Fruit fly (Drosophila melanogaster) whole organism, embryonic: ENCODE measurements around the gene CG31675.

Experiments
- CG1024 ChIP-seq: fragments of 200-800 bp; sonication (Bioruptor generic); IDR thresholded peaks from 2 replicates; pipeline ENCODE4 v1.3.6; 2022; ENCODE audit warnings: missing biosample characterization, missing genetic modification characterization
- CG10267 ChIP-seq: fragments of 200-800 bp; sonication (Bioruptor generic); optimal IDR thresholded peaks from 2 replicates; lab custom pipeline; 2018; ENCODE audit warnings: missing biosample characterization, mild to moderate bottlenecking, missing genetic modification characterization, moderate library complexity
- CG10565 ChIP-seq: fragments of 200-800 bp; sonication (Bioruptor generic); optimal IDR thresholded peaks from 3 replicates; lab custom pipeline; 2016; ENCODE audit warnings: missing biosample characterization, mild to moderate bottlenecking, missing genetic modification characterization
- CG11398 ChIP-seq: fragments of 200-800 bp; sonication (Bioruptor generic); optimal IDR thresholded peaks from 2 replicates; lab custom pipeline; 2016; ENCODE audit warnings: missing biosample characterization, missing genetic modification characterization
- CG11456 ChIP-seq: fragments of 200-800 bp; sonication (Bioruptor generic); IDR thresholded peaks from 3 replicates; pipeline ENCODE4 v1.3.6; 2022; ENCODE audit warnings: missing biosample characterization, missing genetic modification characterization
- CG11723 ChIP-seq: fragments of 200-800 bp; sonication (Bioruptor generic); optimal IDR thresholded peaks from 2 replicates; lab custom pipeline; 2017; ENCODE audit warnings: missing biosample characterization, mild to moderate bottlenecking, missing genetic modification characterization
- CG15696 ChIP-seq: fragments of 200-800 bp; sonication (Bioruptor generic); optimal IDR thresholded peaks from 2 replicates; lab custom pipeline; 2019; ENCODE audit warnings: missing biosample characterization, mild to moderate bottlenecking, missing genetic modification characterization, moderate library complexity
- CG16779 ChIP-seq: fragments of 200-800 bp; sonication (Bioruptor generic); IDR thresholded peaks from 2 replicates; pipeline ENCODE4 v1.3.6; 2022; ENCODE audit warnings: missing biosample characterization, missing genetic modification characterization
- CG16813 ChIP-seq: fragments of 200-800 bp; sonication (Bioruptor generic); IDR thresholded peaks from 3 replicates; pipeline ENCODE4 v1.3.6; 2022; ENCODE audit warnings: missing biosample characterization, missing genetic modification characterization; ENCODE audit not compliant: partially characterized antibody
- CG17568 ChIP-seq: fragments of 200-800 bp; sonication (Bioruptor generic); optimal IDR thresholded peaks from 2 replicates; lab custom pipeline; 2018; ENCODE audit warnings: missing biosample characterization, mild to moderate bottlenecking, missing genetic modification characterization, moderate library complexity
- CG3163 ChIP-seq: fragments of 200-800 bp; sonication (Bioruptor generic); optimal IDR thresholded peaks from 3 replicates; lab custom pipeline; 2016; ENCODE audit warnings: missing biosample characterization, missing genetic modification characterization
- CG6254 ChIP-seq: fragments of 200-800 bp; sonication (Bioruptor generic); optimal IDR thresholded peaks from 3 replicates; lab custom pipeline; 2017; ENCODE audit warnings: mild to moderate bottlenecking, missing biosample characterization, missing genetic modification reagents, missing genetic modification characterization
- CG6272 ChIP-seq: fragments of 200-800 bp; sonication (Bioruptor generic); IDR thresholded peaks from 2 replicates; pipeline ENCODE4 v1.3.6; 2022; ENCODE audit warnings: missing biosample characterization, missing genetic modification characterization
- CG8281 ChIP-seq: fragments of 200-800 bp; sonication (Bioruptor generic); optimal IDR thresholded peaks from 2 replicates; lab custom pipeline; 2018; ENCODE audit warnings: missing biosample characterization, mild to moderate bottlenecking, missing genetic modification characterization, moderate library complexity
- CG8924 ChIP-seq: fragments of 200-800 bp; optimal IDR thresholded peaks from 3 replicates; lab custom pipeline; 2019; ENCODE audit warnings: missing biosample characterization, mild to moderate bottlenecking, missing genetic modification characterization, moderate library complexity
- CG8944 ChIP-seq: fragments of 200-800 bp; sonication (Bioruptor generic); optimal IDR thresholded peaks from 3 replicates; lab custom pipeline; 2016; ENCODE audit warnings: missing biosample characterization, missing genetic modification characterization
- CG9797 ChIP-seq: fragments of 200-800 bp; sonication (Bioruptor generic); optimal IDR thresholded peaks from 3 replicates; lab custom pipeline; 2018; ENCODE audit warnings: missing biosample characterization, mild to moderate bottlenecking, missing genetic modification characterization
- Camta ChIP-seq: fragments of 200-800 bp; sonication (Bioruptor generic); optimal IDR thresholded peaks from 2 replicates; lab custom pipeline; 2016; ENCODE audit warnings: missing biosample characterization, missing genetic modification characterization
- Dip3 ChIP-seq: fragments of 200-800 bp; sonication (Bioruptor generic); optimal IDR thresholded peaks from 3 replicates; lab custom pipeline; 2016; ENCODE audit warnings: missing biosample characterization, missing genetic modification characterization
- ERR ChIP-seq: fragments of 200-800 bp; sonication (Bioruptor generic); optimal IDR thresholded peaks from 2 replicates; lab custom pipeline; 2016; ENCODE audit warnings: missing biosample characterization, missing genetic modification characterization
- GATAe ChIP-seq: fragments of 200-800 bp; sonication (Bioruptor generic); conservative IDR thresholded peaks from 2 replicates; pipeline ENCODE4 v1.3.6; 2022; ENCODE audit warnings: missing biosample characterization, missing genetic modification characterization
- Hand ChIP-seq: fragments of 200-800 bp; sonication (Bioruptor generic); optimal IDR thresholded peaks from 2 replicates; lab custom pipeline; 2017; ENCODE audit warnings: mild to moderate bottlenecking, missing biosample characterization, missing genetic modification reagents, missing genetic modification characterization
- HmgD ChIP-seq: fragments of 200-800 bp; sonication (Bioruptor generic); optimal IDR thresholded peaks from 3 replicates; lab custom pipeline; 2016; ENCODE audit warnings: missing biosample characterization, missing genetic modification characterization
- Hr3 ChIP-seq: fragments of 200-800 bp; sonication (Bioruptor generic); optimal IDR thresholded peaks from 3 replicates; lab custom pipeline; 2016; ENCODE audit warnings: missing biosample characterization, missing genetic modification characterization
- NC2α ChIP-seq: fragments of 200-800 bp; sonication (Bioruptor generic); optimal IDR thresholded peaks from 2 replicates; lab custom pipeline; 2016; ENCODE audit warnings: missing biosample characterization, missing genetic modification characterization
- Oaz ChIP-seq: fragments of 200-800 bp; sonication (Bioruptor generic); IDR thresholded peaks from 2 replicates; pipeline ENCODE4 v1.3.6; 2022; ENCODE audit warnings: missing biosample characterization, missing genetic modification characterization
- Sin3A ChIP-seq: fragments of >200 bp; optimal IDR thresholded peaks from 2 replicates; lab custom pipeline; 2018
- Trl ChIP-seq, 3 experiments: fragments of >200 bp in 2 of 3; fragments of 200-800 bp in 1 of 3; sonication (Bioruptor generic) in 1 of 3; optimal IDR thresholded peaks; 2 replicates in 1 of 3; 3 replicates in 2 of 3; lab custom pipeline; 2016 to 2017; ENCODE audit warnings: missing biosample characterization in 1 of 3, missing genetic modification characterization in 1 of 3
- abd-A ChIP-seq: fragments of 200-800 bp; sonication (Bioruptor generic); optimal IDR thresholded peaks from 3 replicates; lab custom pipeline; 2019; ENCODE audit warnings: missing biosample characterization, mild to moderate bottlenecking, missing genetic modification characterization, moderate library complexity
- chif ChIP-seq, 2 experiments: fragments of 200-800 bp; sonication (Bioruptor generic); optimal IDR thresholded peaks; 3 replicates each; lab custom pipeline; 2016; ENCODE audit warnings: missing biosample characterization in 2 of 2, missing genetic modification characterization in 2 of 2
- chinmo ChIP-seq: fragments of 200-800 bp; sonication (Bioruptor generic); IDR thresholded peaks from 4 replicates; pipeline ENCODE4 v1.3.6; 2022; ENCODE audit warnings: missing biosample characterization, missing genetic modification characterization; ENCODE audit not compliant: partially characterized antibody
- chm ChIP-seq: fragments of 200-800 bp; sonication (Bioruptor generic); IDR thresholded peaks from 2 replicates; pipeline ENCODE4 v1.3.6; 2022; ENCODE audit warnings: missing biosample characterization, missing genetic modification characterization
- cwo ChIP-seq: fragments of 200-800 bp; sonication (Bioruptor generic); optimal IDR thresholded peaks from 3 replicates; lab custom pipeline; 2017; ENCODE audit warnings: missing biosample characterization, missing genetic modification characterization, mild to moderate bottlenecking, moderate library complexity, missing genetic modification reagents
- dmrt11E ChIP-seq: fragments of 200-800 bp; sonication (Bioruptor generic); optimal IDR thresholded peaks from 3 replicates; lab custom pipeline; 2018; ENCODE audit warnings: missing biosample characterization, mild to moderate bottlenecking, missing genetic modification characterization, moderate library complexity
- eyg ChIP-seq: fragments of 200-800 bp; sonication (Bioruptor generic); optimal IDR thresholded peaks from 3 replicates; lab custom pipeline; 2016; ENCODE audit warnings: missing biosample characterization, missing genetic modification characterization
- ftz-f1 ChIP-seq: fragments of 200-800 bp; sonication (Bioruptor generic); optimal IDR thresholded peaks from 2 replicates; lab custom pipeline; 2016; ENCODE audit warnings: missing biosample characterization, missing genetic modification characterization
- fu2 ChIP-seq: fragments of 200-800 bp; sonication (Bioruptor generic); optimal IDR thresholded peaks from 2 replicates; lab custom pipeline; 2016; ENCODE audit warnings: missing biosample characterization, missing genetic modification characterization
- gem ChIP-seq: fragments of 200-800 bp; sonication (Bioruptor generic); optimal IDR thresholded peaks from 2 replicates; lab custom pipeline; 2019; ENCODE audit warnings: missing biosample characterization, mild to moderate bottlenecking, missing genetic modification characterization, moderate library complexity
- grau ChIP-seq: fragments of 200-800 bp; optimal IDR thresholded peaks from 3 replicates; lab custom pipeline; 2019; ENCODE audit warnings: missing biosample characterization, mild to moderate bottlenecking, missing genetic modification characterization, moderate library complexity
- lab ChIP-seq: fragments of 200-800 bp; sonication (Bioruptor generic); optimal IDR thresholded peaks from 3 replicates; lab custom pipeline; 2017; ENCODE audit warnings: missing biosample characterization, missing genetic modification characterization, mild to moderate bottlenecking, moderate library complexity, missing genetic modification reagents
- onecut ChIP-seq: fragments of 200-800 bp; sonication (Bioruptor generic); IDR thresholded peaks from 2 replicates; pipeline ENCODE4 v1.3.6; 2022; ENCODE audit warnings: missing biosample characterization, missing genetic modification characterization
- prd ChIP-seq, 3 experiments: fragments of >200 bp in 2 of 3; fragments of 200-800 bp in 1 of 3; sonication (Bioruptor generic) in 1 of 3; optimal IDR thresholded peaks in 2 of 3; IDR thresholded peaks in 1 of 3; 2 replicates in 2 of 3; 3 replicates in 1 of 3; pipeline versions ENCODE4 v1.3.6 to Lab custom; 2017 to 2022; ENCODE audit warnings: missing biosample characterization in 1 of 3, missing genetic modification characterization in 1 of 3
- ro ChIP-seq: fragments of 200-800 bp; sonication (Bioruptor generic); IDR thresholded peaks from 2 replicates; pipeline ENCODE4 v1.3.6; 2022; ENCODE audit warnings: missing biosample characterization, missing genetic modification characterization
- schlank ChIP-seq: fragments of 200-800 bp; sonication (Bioruptor generic); optimal IDR thresholded peaks from 2 replicates; lab custom pipeline; 2018; ENCODE audit warnings: missing biosample characterization, mild to moderate bottlenecking, missing genetic modification characterization
- scrt ChIP-seq: fragments of 200-800 bp; sonication (Bioruptor generic); optimal IDR thresholded peaks from 2 replicates; lab custom pipeline; 2018; ENCODE audit warnings: missing biosample characterization, mild to moderate bottlenecking, missing genetic modification characterization, moderate library complexity
- sd ChIP-seq: fragments of 200-800 bp; sonication (Bioruptor generic); optimal IDR thresholded peaks from 3 replicates; lab custom pipeline; 2018; ENCODE audit warnings: missing biosample characterization, mild to moderate bottlenecking, missing genetic modification characterization, moderate library complexity
- sug ChIP-seq: fragments of 200-800 bp; optimal IDR thresholded peaks from 2 replicates; lab custom pipeline; 2019; ENCODE audit warnings: missing biosample characterization, mild to moderate bottlenecking, missing genetic modification characterization, moderate library complexity
- tll ChIP-seq, 2 experiments: fragments of 200-800 bp in 1 of 2; fragments of >200 bp in 1 of 2; sonication (Bioruptor generic) in 1 of 2; optimal IDR thresholded peaks; 2 replicates each; lab custom pipeline; 2017 to 2019; ENCODE audit warnings: missing biosample characterization in 2 of 2, missing genetic modification characterization in 2 of 2, mild to moderate bottlenecking in 1 of 2, moderate library complexity in 1 of 2
- zen ChIP-seq: fragments of 200-800 bp; sonication (Bioruptor generic); optimal IDR thresholded peaks from 3 replicates; lab custom pipeline; 2018; ENCODE audit warnings: missing biosample characterization, mild to moderate bottlenecking, missing genetic modification characterization, moderate library complexity

CG31675 gene

DNA sequence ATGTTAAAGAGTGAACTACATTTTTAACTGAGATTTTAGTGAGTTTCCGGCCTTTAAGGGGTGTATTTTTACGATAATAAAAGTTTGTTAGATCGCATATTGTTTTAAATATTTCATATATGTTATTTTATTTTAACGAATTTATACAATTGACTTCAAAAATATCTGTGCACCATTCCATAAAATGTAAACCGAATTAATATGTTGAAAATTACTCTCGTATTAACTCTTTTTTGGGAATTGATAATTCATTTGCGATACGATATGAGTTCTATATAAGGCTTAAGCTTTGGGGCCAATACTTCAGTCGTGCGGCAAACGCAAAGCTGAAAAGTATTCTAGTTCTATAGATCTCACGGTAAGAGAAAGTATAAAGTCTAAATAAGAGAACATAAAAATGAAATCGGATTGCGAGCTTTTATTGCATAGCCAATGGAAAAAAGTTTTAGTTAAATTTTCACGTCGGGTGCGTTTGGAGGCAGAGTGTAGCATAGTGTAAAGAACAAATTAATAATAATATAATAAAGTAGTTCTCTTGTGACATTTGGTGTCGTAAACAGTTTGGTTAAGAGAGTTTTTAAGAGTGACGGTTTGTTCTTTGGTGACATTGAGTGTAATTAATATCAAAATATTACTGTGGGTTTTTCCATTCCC lies 43.3 kb upstream of the CG31675 start:
- TF ChIP-seq Trl (optimal IDR thresholded peaks at IDR 0.05; lab: Kevin White, UChicago), result peak; percentile 23 to 61
- TF ChIP-seq Trl (GFP tag; optimal IDR thresholded peaks at IDR 0.05; lab: Kevin White, UChicago), result no peak
- TF ChIP-seq scrt (GFP tag; lab: Kevin White, UChicago), result no peak
- TF ChIP-seq Camta (GFP tag; lab: Kevin White, UChicago), result no peak
- TF ChIP-seq Hand (GFP tag; lab: Kevin White, UChicago), result no peak
- no peak for TF ChIP-seq CG9797 (GFP tag; lab: Kevin White, UChicago)
- TF ChIP-seq CG11723 (GFP tag; lab: Kevin White, UChicago), result no peak
- TF ChIP-seq CG6272 (GFP tag; lab: Robert Waterston, UW), result no peak
- TF ChIP-seq prd (optimal IDR thresholded peaks at IDR 0.05; lab: Kevin White, UChicago), result no peak
- no peak for TF ChIP-seq prd (GFP tag; IDR thresholded peaks at IDR 0.05; lab: Robert Waterston, UW)
- no peak for TF ChIP-seq schlank (tag; lab: Kevin White, UChicago)
- no peak for TF ChIP-seq ERR
- no peak for TF ChIP-seq abd-A (tag; lab: Kevin White, UChicago)
- TF ChIP-seq CG16779 (GFP tag; lab: Robert Waterston, UW), result no peak
- no peak for TF ChIP-seq HmgD (GFP tag; lab: Kevin White, UChicago)
- TF ChIP-seq onecut (GFP tag; lab: Robert Waterston, UW), result no peak
- no peak for TF ChIP-seq CG11456 (GFP tag; lab: Robert Waterston, UW)
- peak; percentile 4 for TF ChIP-seq gem (tag; lab: Kevin White, UChicago)
- TF ChIP-seq eyg (GFP tag; lab: Kevin White, UChicago), result no peak
- TF ChIP-seq CG15696 (tag; lab: Kevin White, UChicago), result no peak
- no peak for TF ChIP-seq CG8281 (tag; lab: Kevin White, UChicago)
- no peak for TF ChIP-seq CG10565 (GFP tag; lab: Kevin White, UChicago)
- TF ChIP-seq NC2α (GFP tag; lab: Kevin White, UChicago), result no peak
- no peak for TF ChIP-seq CG10267 (tag; lab: Kevin White, UChicago)
- TF ChIP-seq Oaz, result no peak
- TF ChIP-seq sug (tag; lab: Kevin White, UChicago), result peak; percentile 7
- no peak for TF ChIP-seq ftz-f1 (GFP tag; lab: Kevin White, UChicago)
- no peak for TF ChIP-seq fu2 (GFP tag; lab: Kevin White, UChicago)
- TF ChIP-seq lab, result no peak
- TF ChIP-seq Hr3 (GFP tag; lab: Kevin White, UChicago), result no peak
- no peak for TF ChIP-seq CG1024
- no peak for TF ChIP-seq Dip3 (GFP tag; lab: Kevin White, UChicago)
- TF ChIP-seq chm, result no peak
- TF ChIP-seq Sin3A (lab: Kevin White, UChicago), result no peak
- no peak for TF ChIP-seq CG16813 (GFP tag; lab: Robert Waterston, UW)
- no peak for TF ChIP-seq GATAe (GFP tag; lab: Robert Waterston, UW)
- no peak for TF ChIP-seq CG6254 (GFP tag; lab: Kevin White, UChicago)
- no peak for TF ChIP-seq CG8924 (tag; lab: Kevin White, UChicago)
- TF ChIP-seq CG8944 (GFP tag; lab: Kevin White, UChicago), result no peak
- no peak for TF ChIP-seq cwo
- TF ChIP-seq tll (GFP tag; optimal IDR thresholded peaks at IDR 0.05; lab: Kevin White, UChicago), result no peak
- peak; percentile 44 for TF ChIP-seq sd (tag; lab: Kevin White, UChicago)
- TF ChIP-seq dmrt11E, result no peak
- 0 out of 4 replicates have a peak, but pooled peaks have one; percentile 6 for TF ChIP-seq chinmo (GFP tag; lab: Robert Waterston, UW)
- TF ChIP-seq CG3163 (GFP tag; lab: Kevin White, UChicago), result peak; percentile 78
- TF ChIP-seq chif (GFP tag; optimal IDR thresholded peaks at IDR 0.05; lab: Kevin White, UChicago), result no peak
- TF ChIP-seq CG11398 (GFP tag; lab: Kevin White, UChicago), result no peak
- peak; percentile 7 for TF ChIP-seq grau (tag; lab: Kevin White, UChicago)
- TF ChIP-seq ro (GFP tag; lab: Robert Waterston, UW), result no peak
- no peak for TF ChIP-seq zen (tag; lab: Kevin White, UChicago)
- TF ChIP-seq CG17568 (GFP tag; lab: Kevin White, UChicago), result peak; percentile 7
